Worm (Caenorhabditis elegans) whole organism, L1 larva: ENCODE measurements around the gene acdh-12.

ENCODE experiments used
- nhr-76 ChIP-seq: sonication (generic microtip); optimal IDR thresholded peaks from 2 replicates; lab custom pipeline; 2017; ENCODE audit warnings: missing biosample characterization, missing genetic modification characterization
- snpc-4 ChIP-seq: fragments of 150-350 bp; optimal IDR thresholded peaks from 2 replicates; lab custom pipeline; 2014; ENCODE audit warnings: missing biosample characterization, missing genetic modification characterization

DNA sequence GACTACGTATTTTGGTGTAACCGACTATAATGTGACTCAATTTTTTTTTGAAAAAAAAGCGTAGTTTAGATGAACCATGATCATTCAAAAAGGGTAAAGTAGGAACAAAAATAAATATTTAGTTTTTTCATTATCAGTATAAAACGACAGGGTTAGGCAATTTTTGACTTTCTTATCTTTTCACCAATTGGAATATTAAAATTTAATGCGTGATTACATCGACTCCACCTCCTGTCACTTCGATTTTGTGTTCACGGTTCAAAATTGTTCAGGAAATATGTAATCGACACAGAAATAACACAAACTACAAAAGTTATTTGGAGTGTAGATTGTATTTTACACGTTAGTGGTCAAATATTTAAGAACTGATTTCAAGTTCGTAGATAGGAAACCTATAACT is 28.7 kb downstream of the acdh-12 start:
- TF ChIP-seq nhr-76 (tag; lab: Kevin White, UChicago) (no peak), snpc-4 (tag; lab: Kevin White, UChicago) (no peak)
